Worm (Caenorhabditis elegans) whole organism, L1 larva: ENCODE results near the gene F10E9.2.

Source experiments
- C34B4.2 ChIP-seq: sonication (generic microtip); optimal IDR thresholded peaks from 2 replicates; lab custom pipeline; 2017; ENCODE audit warnings: mild to moderate bottlenecking, missing genetic modification characterization, missing compliant biosample characterization
- Y116A8C.19 ChIP-seq: sonication (generic microtip); optimal IDR thresholded peaks from 2 replicates; lab custom pipeline; 2016; ENCODE audit warnings: missing compliant biosample characterization, missing genetic modification characterization, borderline replicate concordance
- aly-2 ChIP-seq: fragments of 150-350 bp; optimal IDR thresholded peaks from 2 replicates; lab custom pipeline; 2014; ENCODE audit warnings: missing biosample characterization, missing genetic modification characterization
- ama-1 ChIP-seq: fragments of 150-350 bp; optimal IDR thresholded peaks from 2 replicates; lab custom pipeline; 2014
- ceh-90 ChIP-seq: sonication (generic microtip); optimal IDR thresholded peaks from 2 replicates; lab custom pipeline; 2016; ENCODE audit warnings: missing genetic modification characterization, missing compliant biosample characterization
- ces-1 ChIP-seq: fragments of 150-350 bp; optimal IDR thresholded peaks from 2 replicates; lab custom pipeline; 2014; ENCODE audit warnings: missing biosample characterization, missing genetic modification reagents, missing genetic modification characterization
- efl-1 ChIP-seq, 4 experiments: fragments of 150-350 bp; optimal IDR thresholded peaks in 3 of 4; peaks in 1 of 4; 1 replicate in 1 of 4; 2 replicates in 3 of 4; lab custom pipeline; 2014; ENCODE audit warnings: missing biosample characterization in 2 of 4, missing genetic modification characterization in 2 of 4, missing genetic modification reagents in 2 of 4
- egl-13 ChIP-seq: sonication (generic microtip); optimal IDR thresholded peaks from 2 replicates; lab custom pipeline; 2016; ENCODE audit warnings: missing genotype, missing genetic modification reagents, missing genetic modification characterization, missing compliant biosample characterization
- elt-2 ChIP-seq: sonication (generic microtip); optimal IDR thresholded peaks from 2 replicates; lab custom pipeline; 2016; ENCODE audit warnings: missing genetic modification characterization, mild to moderate bottlenecking, inconsistent platforms, missing compliant biosample characterization, missing genetic modification reagents
- ets-5 ChIP-seq: fragments of 200-800 bp; sonication (Bioruptor generic); IDR thresholded peaks from 2 replicates; pipeline ENCODE4 v1.3.6; 2022; ENCODE audit warnings: missing genetic modification characterization, missing compliant biosample characterization
- fkh-10 ChIP-seq: sonication (generic microtip); optimal IDR thresholded peaks from 2 replicates; lab custom pipeline; 2017; ENCODE audit warnings: missing biosample characterization, missing genetic modification reagents, missing genetic modification characterization
- fkh-8 ChIP-seq: sonication (generic microtip); optimal IDR thresholded peaks from 2 replicates; lab custom pipeline; 2016; ENCODE audit warnings: mild to moderate bottlenecking, missing genetic modification characterization, missing compliant biosample characterization
- hlh-17 ChIP-seq: fragments of 200-800 bp; sonication (Bioruptor generic); optimal IDR thresholded peaks from 2 replicates; lab custom pipeline; 2018; ENCODE audit warnings: missing genetic modification characterization, mild to moderate bottlenecking, missing compliant biosample characterization, moderate library complexity, borderline replicate concordance
- irx-1 ChIP-seq: sonication (generic microtip); optimal IDR thresholded peaks from 2 replicates; lab custom pipeline; 2016; ENCODE audit warnings: missing genetic modification characterization, missing compliant biosample characterization
- lin-14 ChIP-seq: fragments of 200-800 bp; sonication (Bioruptor generic); optimal IDR thresholded peaks from 2 replicates; lab custom pipeline; 2018; ENCODE audit warnings: mild to moderate bottlenecking, missing genetic modification characterization, moderate library complexity, missing compliant biosample characterization
- lin-35 ChIP-seq, 2 experiments: fragments of 150-350 bp; optimal IDR thresholded peaks; 2 replicates each; lab custom pipeline; 2014; ENCODE audit warnings: missing biosample characterization in 2 of 2, missing genetic modification characterization in 2 of 2, missing genetic modification reagents in 2 of 2
- mdl-1 ChIP-seq, 2 experiments: fragments of 150-350 bp; optimal IDR thresholded peaks; 2 replicates each; lab custom pipeline; 2014 to 2017; ENCODE audit warnings: missing biosample characterization in 2 of 2, missing genetic modification characterization in 2 of 2, inconsistent platforms in 1 of 2
- nhr-12 ChIP-seq: sonication (generic microtip); optimal IDR thresholded peaks from 2 replicates; lab custom pipeline; 2017; ENCODE audit warnings: missing biosample characterization, missing genetic modification characterization
- nhr-20 ChIP-seq: sonication (generic microtip); optimal IDR thresholded peaks from 2 replicates; lab custom pipeline; 2016; ENCODE audit warnings: mild to moderate bottlenecking, missing genetic modification characterization, missing compliant biosample characterization
- nhr-237 ChIP-seq: fragments of 150-350 bp; optimal IDR thresholded peaks from 2 replicates; lab custom pipeline; 2014; ENCODE audit warnings: missing biosample characterization, missing genetic modification characterization
- nhr-28 ChIP-seq: fragments of 150-350 bp; optimal IDR thresholded peaks from 2 replicates; lab custom pipeline; 2014; ENCODE audit warnings: missing biosample characterization, missing genetic modification characterization
- nhr-71 ChIP-seq: sonication (generic microtip); optimal IDR thresholded peaks from 2 replicates; lab custom pipeline; 2016; ENCODE audit warnings: mild to moderate bottlenecking, missing genetic modification characterization, moderate library complexity, missing compliant biosample characterization
- nhr-84 ChIP-seq: sonication (generic microtip); optimal IDR thresholded peaks from 2 replicates; lab custom pipeline; 2017; ENCODE audit warnings: missing biosample characterization, missing genetic modification characterization
- rnt-1 ChIP-seq: sonication (generic microtip); optimal IDR thresholded peaks from 2 replicates; lab custom pipeline; 2016; ENCODE audit warnings: mild to moderate bottlenecking, missing genetic modification characterization, moderate library complexity, missing compliant biosample characterization
- snpc-4 ChIP-seq: fragments of 150-350 bp; optimal IDR thresholded peaks from 2 replicates; lab custom pipeline; 2014; ENCODE audit warnings: missing biosample characterization, missing genetic modification characterization
- snu-23 ChIP-seq: sonication (generic microtip); optimal IDR thresholded peaks from 2 replicates; lab custom pipeline; 2016; ENCODE audit warnings: missing genetic modification characterization, missing compliant biosample characterization
- tbx-2 ChIP-seq: sonication (generic microtip); optimal IDR thresholded peaks from 2 replicates; lab custom pipeline; 2016; ENCODE audit warnings: missing genetic modification characterization, missing compliant biosample characterization
- unc-86 ChIP-seq: sonication (generic microtip); optimal IDR thresholded peaks from 2 replicates; lab custom pipeline; 2016; ENCODE audit warnings: missing genetic modification characterization, missing compliant biosample characterization
- vab-15 ChIP-seq: sonication (generic microtip); optimal IDR thresholded peaks from 2 replicates; lab custom pipeline; 2017; ENCODE audit warnings: missing genotype, mild to moderate bottlenecking, missing genetic modification characterization, missing compliant biosample characterization
- ztf-11 ChIP-seq, 2 experiments: sonication (generic microtip); optimal IDR thresholded peaks; 2 replicates each; lab custom pipeline; 2016 to 2017; ENCODE audit warnings: missing genetic modification characterization in 2 of 2, missing biosample characterization in 1 of 2, missing compliant biosample characterization in 1 of 2
- ztf-4 ChIP-seq: fragments of 150-350 bp; optimal IDR thresholded peaks from 2 replicates; lab custom pipeline; 2014; ENCODE audit warnings: missing biosample characterization, missing genetic modification characterization

F10E9.2 gene

DNA sequence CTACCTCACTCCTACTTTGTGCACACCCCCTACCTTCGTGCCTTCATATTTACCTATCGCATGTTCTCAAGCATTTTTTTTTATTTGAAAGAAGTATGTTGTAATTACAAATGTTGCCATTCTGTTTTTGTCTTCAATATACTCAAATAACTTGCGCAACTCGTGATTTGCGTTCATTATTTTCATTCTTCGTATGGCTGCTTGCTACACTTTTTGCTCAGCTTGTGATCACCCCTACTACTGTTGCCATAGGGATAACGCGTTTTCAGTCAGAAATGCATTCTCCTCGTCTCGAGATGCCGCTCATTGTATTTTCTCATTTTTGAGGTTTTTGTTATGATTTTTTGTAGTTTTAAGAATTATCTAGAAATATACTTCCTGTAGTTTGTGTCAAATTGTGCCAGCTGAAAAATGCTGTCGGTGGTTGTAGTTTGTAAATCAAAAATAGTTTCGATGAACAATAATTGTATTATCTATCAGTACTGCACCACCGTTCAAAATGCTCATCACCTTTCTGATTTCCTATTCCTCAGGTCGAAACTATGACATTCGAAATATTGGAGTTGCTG lies 10.2 kb downstream of the F10E9.2 start, which contains the start of gene F10E9.1 (continued):
- TF ChIP-seq unc-86 (tag; lab: Kevin White, UChicago) (no peak), tbx-2 (tag; lab: Kevin White, UChicago) (no peak), lin-35 (GFP tag; optimal IDR thresholded peaks at IDR 0.05; lab: Kevin White, UChicago) (no peak), egl-13 (tag; lab: Kevin White, UChicago) (no peak), ztf-11 (tag; optimal IDR thresholded peaks at IDR 0.05; lab: Kevin White, UChicago) (no peak), fkh-10 (no peak), Y116A8C.19 (tag; lab: Kevin White, UChicago) (no peak), ztf-4 (tag; lab: Kevin White, UChicago) (no peak), nhr-71 (tag; lab: Kevin White, UChicago) (peak; percentile 67), vab-15 (tag; lab: Kevin White, UChicago) (no peak), rnt-1 (tag; lab: Kevin White, UChicago) (no peak), aly-2 (tag; lab: Kevin White, UChicago) (no peak), ama-1 (lab: Kevin White, UChicago) (no peak), nhr-237 (no peak), nhr-20 (tag; lab: Kevin White, UChicago) (peak; percentile 10), elt-2 (tag; lab: Kevin White, UChicago) (no peak), fkh-8 (tag; lab: Kevin White, UChicago) (peak; percentile 100), ces-1 (GFP tag; lab: Kevin White, UChicago) (no peak), snpc-4 (no peak), nhr-84 (tag; lab: Kevin White, UChicago) (no peak), nhr-12 (no peak), irx-1 (tag; lab: Kevin White, UChicago) (no peak)
- TF ChIP-seq, all 84 proteins: peak for 8

DNA sequence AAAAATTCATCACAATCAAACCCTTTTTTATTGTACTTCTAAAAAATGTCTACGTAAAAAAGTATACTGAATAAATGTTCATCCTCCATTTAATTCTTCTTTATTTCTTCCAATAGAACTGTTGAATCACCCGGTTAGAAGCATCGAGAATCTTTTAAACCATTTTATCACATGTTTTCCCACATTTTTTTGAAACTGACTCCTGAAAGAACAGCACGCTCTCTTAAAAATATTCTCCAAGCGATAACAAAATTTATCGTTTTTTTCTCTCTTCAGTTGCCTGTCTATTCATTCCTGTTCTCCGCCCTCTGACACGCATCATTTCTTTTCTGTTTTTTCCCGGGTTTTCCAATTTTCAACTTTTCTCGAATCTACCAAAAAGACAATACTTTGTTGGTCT lies 11.9 kb downstream of the F10E9.2 start, which contains the start of gene F10E9.12:
TSS of gene F10E9.12 (plus strand) at position 131 of the 400 bp plus-strand sequence.
- no peak for TF ChIP-seq efl-1 (optimal IDR thresholded peaks at IDR 0.05; lab: Kevin White, UChicago)
- peak in 1 of 2 experiments; percentile 34 for TF ChIP-seq efl-1 (GFP tag; optimal IDR thresholded peaks at IDR 0.05 in 1 of 2; lab: Kevin White, UChicago)
- no peak for TF ChIP-seq snu-23 (GFP tag; lab: Kevin White, UChicago)
- TF ChIP-seq ces-1 (GFP tag; lab: Kevin White, UChicago) = no peak
- TF ChIP-seq C34B4.2 (tag; lab: Kevin White, UChicago) = no peak

- TF ChIP-seq lin-14 (GFP tag; lab: Kevin White, UChicago) (no peak), ceh-90 (tag; lab: Kevin White, UChicago) (no peak), fkh-10 (no peak), snu-23 (GFP tag; lab: Kevin White, UChicago) (no peak), nhr-28 (no peak), elt-2 (tag; lab: Kevin White, UChicago) (peak; percentile 82), efl-1 (optimal IDR thresholded peaks at IDR 0.05; lab: Kevin White, UChicago) (no peak), efl-1 (GFP tag; optimal IDR thresholded peaks at IDR 0.05 in 1 of 2; lab: Kevin White, UChicago) (peak in 1 of 2 experiments; percentile 70), lin-35 (GFP tag; optimal IDR thresholded peaks at IDR 0.05; lab: Kevin White, UChicago) (peak in 1 of 2 experiments; percentile 20), rnt-1 (tag; lab: Kevin White, UChicago) (no peak), nhr-20 (tag; lab: Kevin White, UChicago) (no peak)
These were observed 13.4 kb downstream of the F10E9.2 start, which contains the start of gene ZC262.13 for ce11 chrIII:8325574-8326513. Gene ZC262.13, plus strand, starts transcription at chrIII:8326214.

DNA sequence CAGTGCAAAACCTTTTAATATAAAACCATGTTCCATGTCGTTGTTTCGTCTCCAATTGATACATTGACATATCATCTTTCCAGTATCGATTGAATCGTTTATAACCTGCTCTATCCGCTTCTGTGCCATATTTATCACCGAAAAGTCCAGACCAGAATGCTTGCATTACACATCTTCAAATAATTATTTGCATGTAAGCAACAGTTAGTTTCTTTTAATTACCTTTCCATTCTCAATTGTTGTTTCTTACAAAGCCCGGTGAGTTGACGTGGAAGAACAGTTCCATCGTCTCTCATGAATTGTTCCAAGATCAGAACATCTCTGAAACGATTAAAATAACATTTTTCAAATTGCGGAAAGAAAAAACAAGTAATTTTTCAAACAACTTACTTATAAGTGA lies 18.7 kb downstream of the F10E9.2 start, which contains the start of gene iglr-2:
TSS of gene iglr-2 (minus strand) at position 101 of the 400 bp plus-strand sequence.
- TF ChIP-seq tbx-2 (tag; lab: Kevin White, UChicago) (no peak), ceh-90 (tag; lab: Kevin White, UChicago) (no peak), efl-1 (optimal IDR thresholded peaks at IDR 0.05; lab: Kevin White, UChicago) (no peak), efl-1 (GFP tag; optimal IDR thresholded peaks at IDR 0.05 in 1 of 2; lab: Kevin White, UChicago) (no peak), nhr-237 (no peak), ets-5 (GFP tag; lab: Robert Waterston, UW) (no peak), hlh-17 (GFP tag; lab: Kevin White, UChicago) (no peak), elt-2 (tag; lab: Kevin White, UChicago) (no peak), mdl-1 (tag; optimal IDR thresholded peaks at IDR 0.05; lab: Kevin White, UChicago) (no peak), snu-23 (GFP tag; lab: Kevin White, UChicago) (no peak), rnt-1 (tag; lab: Kevin White, UChicago) (no peak)
- TF ChIP-seq, all 84 proteins: peak for 0
